Worm (Caenorhabditis elegans): ENCODE results near the gene C53A5.9.

C53A5.9 gene

DNA sequence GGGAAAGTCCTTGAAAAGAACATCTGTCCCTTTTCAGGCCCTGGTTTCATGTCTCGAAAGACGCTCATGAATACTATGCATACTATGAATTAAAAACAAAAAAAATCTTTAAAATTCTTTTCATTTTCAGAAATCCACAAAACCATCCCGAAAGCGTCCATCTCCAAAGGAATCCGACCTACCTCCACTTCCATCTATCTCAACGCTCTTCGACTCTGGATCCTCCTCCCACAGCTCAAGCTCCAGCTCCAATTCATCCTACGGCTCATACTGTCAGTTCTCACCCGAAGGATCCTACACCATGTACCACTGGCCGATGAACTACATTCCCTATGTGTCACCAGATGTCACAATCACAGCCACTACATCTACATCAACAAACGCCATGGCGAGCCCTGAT, 50.1 kb downstream of the C53A5.9 start:
- TF ChIP-seq tbx-2 (tag; optimal IDR thresholded peaks at IDR 0.05) (no peak), lin-15B (tag; optimal IDR thresholded peaks at IDR 0.05) (no peak), hmg-11 (tag; optimal IDR thresholded peaks at IDR 0.05) (no peak), snpc-4 (tag; optimal IDR thresholded peaks at IDR 0.05) (no peak), R02D3.7 (tag; optimal IDR thresholded peaks at IDR 0.05) (no peak), ceh-16 (tag; optimal IDR thresholded peaks at IDR 0.05) (no peak), elt-1 (tag; optimal IDR thresholded peaks at IDR 0.05) (no peak), skn-1 (tag; optimal IDR thresholded peaks at IDR 0.05) (no peak), lin-39 (tag; optimal IDR thresholded peaks at IDR 0.05) (no peak), eor-1 (tag; optimal IDR thresholded peaks at IDR 0.05) (no peak), elt-2 (tag; optimal IDR thresholded peaks at IDR 0.05) (no peak), nhr-28 (tag; optimal IDR thresholded peaks at IDR 0.05) (no peak), nhr-77 (tag; optimal IDR thresholded peaks at IDR 0.05) (no peak), ceh-9 (tag; optimal IDR thresholded peaks at IDR 0.05) (no peak), pha-4 (tag; optimal IDR thresholded peaks at IDR 0.05) (no peak), pqm-1 (tag; optimal IDR thresholded peaks at IDR 0.05) (no peak), fkh-10 (GFP tag; optimal IDR thresholded peaks at IDR 0.05) (no peak), elt-3 (tag; optimal IDR thresholded peaks at IDR 0.05) (no peak), fos-1 (tag; optimal IDR thresholded peaks at IDR 0.05) (no peak)

DNA sequence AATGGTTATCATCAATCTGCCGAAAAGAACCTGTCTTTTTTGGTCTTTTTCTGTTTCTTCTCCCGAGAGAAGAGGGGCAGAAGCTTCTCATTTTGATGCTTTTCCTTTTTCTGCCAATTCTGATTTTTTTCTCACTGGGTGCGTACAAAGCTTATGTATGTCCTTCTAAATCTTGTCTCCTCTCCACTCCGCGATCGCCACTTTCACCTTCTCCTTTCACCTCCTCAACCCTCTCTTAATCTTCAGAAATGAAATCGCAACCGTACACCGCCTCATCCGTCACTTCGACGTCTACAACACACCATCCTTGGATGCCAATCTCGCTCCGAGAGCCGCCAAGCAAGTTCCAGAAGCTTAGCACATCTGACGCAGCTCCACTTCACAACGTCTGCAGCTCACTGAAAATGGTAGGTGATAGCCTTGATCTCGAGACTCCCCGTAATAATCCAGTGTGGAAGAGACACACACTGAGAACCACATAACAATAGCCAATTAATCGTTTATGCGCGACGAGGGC, 50.6 kb downstream of the C53A5.9 start, which contains the start of gene R02D5.1:
Gene R02D5.1 (plus strand): TSS at position 245 of the 517 bp plus-strand sequence.
- no peak for TF ChIP-seq elt-2 (tag; optimal IDR thresholded peaks at IDR 0.05)
- no peak for TF ChIP-seq nhr-77 (tag; optimal IDR thresholded peaks at IDR 0.05)
- TF ChIP-seq mml-1 (tag; optimal IDR thresholded peaks at IDR 0.05), result no peak
